Worm (Caenorhabditis elegans): ENCODE data around the gene ubh-2.

The ubh-2 gene

ce11 chrV:6520385-6521080 lies 10.9 kb upstream of the ubh-2 start, which contains the start of the genes F46E10.2 and F46E10.18:
Gene F46E10.2 (plus strand): TSS chrV:6520435.
Gene F46E10.18 (plus strand): TSS chrV:6521030.
- TF ChIP-seq ets-7 (tag; optimal IDR thresholded peaks at IDR 0.05) (no peak), F13C5.2 (tag; optimal IDR thresholded peaks at IDR 0.05) (no peak), flt-1 (GFP tag; IDR thresholded peaks at IDR 0.05) (no peak), tra-4 (tag; optimal IDR thresholded peaks at IDR 0.05) (no peak), aly-1 (tag; optimal IDR thresholded peaks at IDR 0.05) (no peak), sea-1 (GFP tag; conservative IDR thresholded peaks at IDR 0.05) (no peak), B0310.2 (tag; optimal IDR thresholded peaks at IDR 0.05) (no peak), hmg-4 (GFP tag; optimal IDR thresholded peaks at IDR 0.05) (no peak), tbx-37 (GFP tag; conservative IDR thresholded peaks at IDR 0.05) (no peak), hnd-1 (tag; optimal IDR thresholded peaks at IDR 0.05) (no peak), hmbx-1 (tag; optimal IDR thresholded peaks at IDR 0.05) (no peak), scrt-1 (GFP tag; IDR thresholded peaks at IDR 0.05) (no peak), ceh-36 (tag; optimal IDR thresholded peaks at IDR 0.05) (no peak), pes-1 (GFP tag; IDR thresholded peaks at IDR 0.05) (no peak), tbx-11 (GFP tag; IDR thresholded peaks at IDR 0.05) (no peak), ama-1 (optimal IDR thresholded peaks at IDR 0.05) (no peak), ceh-13 (GFP tag; optimal IDR thresholded peaks at IDR 0.05) (no peak)

DNA sequence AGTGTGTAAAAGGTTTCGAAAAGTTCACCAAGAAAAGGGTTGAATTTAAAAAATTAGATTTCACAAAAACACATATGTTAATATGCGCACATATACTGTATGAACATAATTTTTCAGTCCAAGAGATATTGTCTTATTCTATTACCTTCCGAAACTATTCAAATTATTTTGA lies 8.5 kb upstream of the ubh-2 start, which contains the start of gene F46E10.3:
TSS of gene F46E10.3 (plus strand) at position 73 of the 172 bp plus-strand sequence.
- TF ChIP-seq tbx-11 (GFP tag; IDR thresholded peaks at IDR 0.05), result no peak
- TF ChIP-seq aly-1 (tag; optimal IDR thresholded peaks at IDR 0.05), result no peak
- TF ChIP-seq ceh-13 (GFP tag; optimal IDR thresholded peaks at IDR 0.05), result no peak
- TF ChIP-seq F13C5.2 (tag; optimal IDR thresholded peaks at IDR 0.05), result no peak
- TF ChIP-seq tra-4 (tag; optimal IDR thresholded peaks at IDR 0.05), result no peak
- TF ChIP-seq ama-1 (optimal IDR thresholded peaks at IDR 0.05), result no peak
- TF ChIP-seq flt-1 (GFP tag; IDR thresholded peaks at IDR 0.05), result no peak
- no peak for TF ChIP-seq ets-7 (tag; optimal IDR thresholded peaks at IDR 0.05)
- TF ChIP-seq sea-1 (GFP tag; conservative IDR thresholded peaks at IDR 0.05), result no peak
- no peak for TF ChIP-seq pes-1 (GFP tag; IDR thresholded peaks at IDR 0.05)
- TF ChIP-seq hmg-4 (GFP tag; optimal IDR thresholded peaks at IDR 0.05), result no peak
- no peak for TF ChIP-seq scrt-1 (GFP tag; IDR thresholded peaks at IDR 0.05)
- no peak for TF ChIP-seq B0310.2 (tag; optimal IDR thresholded peaks at IDR 0.05)
- no peak for TF ChIP-seq hmbx-1 (tag; optimal IDR thresholded peaks at IDR 0.05)
- TF ChIP-seq ceh-36 (tag; optimal IDR thresholded peaks at IDR 0.05), result no peak
- TF ChIP-seq hnd-1 (tag; optimal IDR thresholded peaks at IDR 0.05), result no peak
- no peak for TF ChIP-seq tbx-37 (GFP tag; conservative IDR thresholded peaks at IDR 0.05)

- TF ChIP-seq hnd-1 (tag; optimal IDR thresholded peaks at IDR 0.05), result no peak
Observed at ce11 chrV:6517305-6518224, 7.9 kb upstream of the ubh-2 start.

- TF ChIP-seq ama-1 (optimal IDR thresholded peaks at IDR 0.05) (no peak), F13C5.2 (tag; optimal IDR thresholded peaks at IDR 0.05) (no peak), tbx-11 (GFP tag; IDR thresholded peaks at IDR 0.05) (no peak), ets-7 (tag; optimal IDR thresholded peaks at IDR 0.05) (no peak), hmbx-1 (tag; optimal IDR thresholded peaks at IDR 0.05) (no peak), scrt-1 (GFP tag; IDR thresholded peaks at IDR 0.05) (no peak), tbx-37 (GFP tag; conservative IDR thresholded peaks at IDR 0.05) (no peak), B0310.2 (tag; optimal IDR thresholded peaks at IDR 0.05) (no peak)
Observed at ce11 chrV:6516491-6517304, 7.1 kb upstream of the ubh-2 start, which contains the start of gene mdh-1. Gene mdh-1 (minus strand): TSS chrV:6516526.

- no peak for TF ChIP-seq pes-1 (GFP tag; IDR thresholded peaks at IDR 0.05)
- TF ChIP-seq aly-1 (tag; optimal IDR thresholded peaks at IDR 0.05), result no peak
- TF ChIP-seq ets-7 (tag; optimal IDR thresholded peaks at IDR 0.05), result no peak
- TF ChIP-seq hmbx-1 (tag; optimal IDR thresholded peaks at IDR 0.05), result no peak
- TF ChIP-seq ama-1 (optimal IDR thresholded peaks at IDR 0.05), result no peak
- no peak for TF ChIP-seq scrt-1 (GFP tag; IDR thresholded peaks at IDR 0.05)
- TF ChIP-seq tra-4 (tag; optimal IDR thresholded peaks at IDR 0.05), result no peak
- no peak for TF ChIP-seq hnd-1 (tag; optimal IDR thresholded peaks at IDR 0.05)
- TF ChIP-seq tbx-11 (GFP tag; IDR thresholded peaks at IDR 0.05), result no peak
- TF ChIP-seq tbx-37 (GFP tag; conservative IDR thresholded peaks at IDR 0.05), result no peak
- TF ChIP-seq flt-1 (GFP tag; IDR thresholded peaks at IDR 0.05), result no peak
- TF ChIP-seq ceh-13 (GFP tag; optimal IDR thresholded peaks at IDR 0.05), result no peak
- no peak for TF ChIP-seq sea-1 (GFP tag; conservative IDR thresholded peaks at IDR 0.05)
- TF ChIP-seq ceh-36 (tag; optimal IDR thresholded peaks at IDR 0.05), result no peak
Observed at ce11 chrV:6515344-6515743, 5.7 kb upstream of the ubh-2 start.

- TF ChIP-seq tbx-37 (GFP tag; conservative IDR thresholded peaks at IDR 0.05), result no peak
- no peak for TF ChIP-seq tbx-11 (GFP tag; IDR thresholded peaks at IDR 0.05)
- no peak for TF ChIP-seq tra-4 (tag; optimal IDR thresholded peaks at IDR 0.05)
- no peak for TF ChIP-seq sea-1 (GFP tag; conservative IDR thresholded peaks at IDR 0.05)
- TF ChIP-seq B0310.2 (tag; optimal IDR thresholded peaks at IDR 0.05), result no peak
- TF ChIP-seq aly-1 (tag; optimal IDR thresholded peaks at IDR 0.05), result no peak
Observed at ce11 chrV:6514887-6515324, 5.3 kb upstream of the ubh-2 start, which contains the start of gene dpy-11. Gene dpy-11 (minus strand): TSS chrV:6515240.
